Worm (Caenorhabditis elegans): ENCODE measurements around the gene W08F4.3.

DNA sequence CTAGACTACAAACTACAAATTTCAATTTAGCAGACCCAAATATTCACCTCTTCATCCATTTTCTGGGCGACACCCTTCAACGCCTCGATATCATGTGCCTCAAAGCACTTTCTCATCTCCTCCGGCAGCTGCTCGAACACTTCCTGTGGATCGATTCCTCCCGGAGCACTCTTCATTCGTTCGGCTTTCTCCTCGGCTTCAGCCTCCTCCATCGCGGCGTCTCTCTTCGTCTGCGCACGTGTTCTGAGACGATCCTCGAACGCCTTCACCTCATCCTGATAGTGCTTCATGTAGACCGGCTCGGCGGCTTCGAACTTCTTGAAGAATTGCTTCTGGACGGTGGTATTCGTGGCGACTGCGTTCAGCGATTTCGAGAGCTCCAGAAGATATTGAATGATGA, 1.6 kb upstream of the W08F4.3 start:
- TF ChIP-seq nhr-28 (tag; optimal IDR thresholded peaks at IDR 0.05): no peak
- no peak for TF ChIP-seq pha-4 (tag; optimal IDR thresholded peaks at IDR 0.05)
- TF ChIP-seq ztf-11 (tag; optimal IDR thresholded peaks at IDR 0.05): no peak
- TF ChIP-seq elt-3 (tag; optimal IDR thresholded peaks at IDR 0.05): no peak
- no peak for TF ChIP-seq unc-62 (GFP tag; optimal IDR thresholded peaks at IDR 0.05)
- no peak for TF ChIP-seq nhr-237 (tag; optimal IDR thresholded peaks at IDR 0.05)
- no peak for TF ChIP-seq nhr-12 (tag; optimal IDR thresholded peaks at IDR 0.05)
- no peak for TF ChIP-seq ham-2 (GFP tag; optimal IDR thresholded peaks at IDR 0.05)
- TF ChIP-seq nhr-76 (tag; optimal IDR thresholded peaks at IDR 0.05): no peak

All from whole organism, mixed stage, embryonic.